Worm (Caenorhabditis elegans): Measurements from ENCODE around the gene math-7.

ce11 chrII:1901981-1902380 lies 15.7 kb upstream of the math-7 start, which contains the start of gene math-23:
- TF ChIP-seq T22C8.4 (GFP tag; IDR thresholded peaks at IDR 0.05) (no peak), flt-1 (GFP tag; IDR thresholded peaks at IDR 0.05) (no peak), ztf-29 (GFP tag; IDR thresholded peaks at IDR 0.05) (no peak), ztf-23 (GFP tag; IDR thresholded peaks at IDR 0.05) (no peak), med-1 (GFP tag; optimal IDR thresholded peaks at IDR 0.05; ENCODE audit: insufficient read depth) (no peak), klf-2 (GFP tag; conservative IDR thresholded peaks at IDR 0.05) (no peak), cog-1 (tag; optimal IDR thresholded peaks at IDR 0.05) (no peak)

All from whole organism, midembryonic.